Fruit fly (Drosophila melanogaster) whole organism, embryonic: ENCODE measurements around the gene CG13248.
A peak's percentile ranks its signal among the peaks of the same experiment; 100 is the strongest.

Experiments used
- ATbp ChIP-seq: fragments of 200-800 bp; sonication (Bioruptor generic); optimal IDR thresholded peaks from 2 replicates; lab custom pipeline; 2017; ENCODE audit warnings: missing biosample characterization, mild to moderate bottlenecking, missing genetic modification characterization, missing genetic modification reagents
- BEAF-32 ChIP-seq: fragments of 200-800 bp; sonication (Bioruptor generic); optimal IDR thresholded peaks from 3 replicates; lab custom pipeline; 2017; ENCODE audit warnings: missing biosample characterization, missing genetic modification characterization, mild to moderate bottlenecking, moderate library complexity, missing genetic modification reagents
- C15 ChIP-seq: fragments of 200-800 bp; sonication (Bioruptor generic); IDR thresholded peaks from 3 replicates; pipeline ENCODE4 v1.3.6; 2022; ENCODE audit warnings: missing biosample characterization, missing genetic modification characterization
- CG10366 ChIP-seq: fragments of 200-800 bp; sonication (Bioruptor generic); IDR thresholded peaks from 2 replicates; pipeline ENCODE4 v1.3.6; 2022; ENCODE audit warnings: missing biosample characterization, missing genetic modification characterization
- CG10959 ChIP-seq: fragments of 200-800 bp; sonication (Bioruptor generic); IDR thresholded peaks from 2 replicates; pipeline ENCODE4 v1.3.6; 2022; ENCODE audit warnings: missing biosample characterization, missing genetic modification characterization
- CG11093 ChIP-seq: fragments of 200-800 bp; sonication (Bioruptor generic); IDR thresholded peaks from 3 replicates; pipeline ENCODE4 v1.3.6; 2022; ENCODE audit warnings: missing biosample characterization, missing genetic modification characterization
- CG12659 ChIP-seq: fragments of 200-800 bp; sonication (Bioruptor generic); optimal IDR thresholded peaks from 3 replicates; lab custom pipeline; 2017; ENCODE audit warnings: mild to moderate bottlenecking, missing biosample characterization, missing genetic modification reagents, missing genetic modification characterization
- CG12942 ChIP-seq: fragments of 200-800 bp; sonication (Bioruptor generic); optimal IDR thresholded peaks from 3 replicates; lab custom pipeline; 2016; ENCODE audit warnings: missing biosample characterization, missing genetic modification characterization
- CG14667 ChIP-seq: fragments of 200-800 bp; sonication (Bioruptor generic); IDR thresholded peaks from 2 replicates; pipeline ENCODE4 v1.3.6; 2022; ENCODE audit warnings: missing biosample characterization, missing genetic modification characterization
- CG1602 ChIP-seq: fragments of 200-800 bp; sonication (Bioruptor generic); optimal IDR thresholded peaks from 3 replicates; lab custom pipeline; 2016; ENCODE audit warnings: missing biosample characterization, missing genetic modification characterization
- CG17361 ChIP-seq: fragments of 200-800 bp; sonication (Bioruptor generic); IDR thresholded peaks from 3 replicates; pipeline ENCODE4 v1.3.6; 2022; ENCODE audit warnings: missing biosample characterization, missing genetic modification characterization
- CG2712 ChIP-seq: fragments of 200-800 bp; optimal IDR thresholded peaks from 3 replicates; lab custom pipeline; 2019; ENCODE audit warnings: missing biosample characterization, mild to moderate bottlenecking, missing genetic modification characterization, moderate library complexity
- CG2875 ChIP-seq: fragments of 200-800 bp; sonication (Bioruptor generic); optimal IDR thresholded peaks from 2 replicates; lab custom pipeline; 2017; ENCODE audit warnings: missing biosample characterization, mild to moderate bottlenecking, missing genetic modification characterization, missing genetic modification reagents
- CG30403 ChIP-seq: fragments of 200-800 bp; sonication (Bioruptor generic); optimal IDR thresholded peaks from 3 replicates; lab custom pipeline; 2016; ENCODE audit warnings: missing biosample characterization, missing genetic modification characterization
- CG31224 ChIP-seq: fragments of 200-800 bp; sonication (Bioruptor generic); IDR thresholded peaks from 2 replicates; pipeline ENCODE4 v1.3.6; 2022; ENCODE audit warnings: missing biosample characterization, missing genetic modification characterization
- CG32772 ChIP-seq: fragments of 200-800 bp; sonication (Bioruptor generic); IDR thresholded peaks from 2 replicates; pipeline ENCODE4 v1.3.6; 2022; ENCODE audit warnings: missing biosample characterization, missing genetic modification characterization
- CG34376 ChIP-seq: fragments of 200-800 bp; sonication (Bioruptor generic); optimal IDR thresholded peaks from 2 replicates; lab custom pipeline; 2018; ENCODE audit warnings: missing biosample characterization, mild to moderate bottlenecking, missing genetic modification characterization
- CG3995 ChIP-seq: fragments of 200-800 bp; sonication (Bioruptor generic); optimal IDR thresholded peaks from 3 replicates; lab custom pipeline; 2016; ENCODE audit warnings: missing biosample characterization, missing genetic modification characterization
- CG6683 ChIP-seq: fragments of 200-800 bp; sonication (Bioruptor generic); optimal IDR thresholded peaks from 2 replicates; lab custom pipeline; 2017; ENCODE audit warnings: missing biosample characterization, mild to moderate bottlenecking, missing genetic modification characterization, missing genetic modification reagents
- CG7372 ChIP-seq: fragments of 200-800 bp; sonication (Bioruptor generic); IDR thresholded peaks from 2 replicates; pipeline ENCODE4 v1.3.6; 2022; ENCODE audit warnings: missing biosample characterization, missing genetic modification characterization
- CG7556 ChIP-seq: fragments of 200-800 bp; sonication (Bioruptor generic); optimal IDR thresholded peaks from 2 replicates; lab custom pipeline; 2017; ENCODE audit warnings: missing biosample characterization, mild to moderate bottlenecking, missing genetic modification characterization
- CG9437 ChIP-seq: fragments of 200-800 bp; sonication (Bioruptor generic); optimal IDR thresholded peaks from 2 replicates; lab custom pipeline; 2018; ENCODE audit warnings: missing biosample characterization, mild to moderate bottlenecking, missing genetic modification characterization
- D19B ChIP-seq: fragments of 200-800 bp; sonication (Bioruptor generic); optimal IDR thresholded peaks from 2 replicates; lab custom pipeline; 2017; ENCODE audit warnings: missing biosample characterization, mild to moderate bottlenecking, missing genetic modification characterization
- Fer2 ChIP-seq: fragments of 200-800 bp; sonication (Bioruptor generic); optimal IDR thresholded peaks from 2 replicates; lab custom pipeline; 2018; ENCODE audit warnings: missing biosample characterization, mild to moderate bottlenecking, missing genetic modification characterization, moderate library complexity
- Hr51 ChIP-seq, 2 experiments: fragments of 200-800 bp; sonication (Bioruptor generic); optimal IDR thresholded peaks; 2 replicates in 1 of 2; 3 replicates in 1 of 2; lab custom pipeline; 2016 to 2018; ENCODE audit warnings: missing biosample characterization in 2 of 2, missing genetic modification characterization in 2 of 2, mild to moderate bottlenecking in 1 of 2, moderate library complexity in 1 of 2
- MBD-R2 ChIP-seq: fragments of 200-800 bp; sonication (Bioruptor generic); IDR thresholded peaks from 2 replicates; pipeline ENCODE4 v1.3.6; 2022; ENCODE audit warnings: missing biosample characterization, missing genetic modification characterization
- Med ChIP-seq: fragments of 200-800 bp; sonication (Bioruptor generic); peaks from one replicate; lab custom pipeline; 2016; ENCODE audit warnings: missing biosample characterization, missing genetic modification characterization, mild to moderate bottlenecking, inconsistent platforms, moderate library complexity
- Nf-YB ChIP-seq: fragments of 200-800 bp; sonication (Bioruptor generic); optimal IDR thresholded peaks from 3 replicates; lab custom pipeline; 2019; ENCODE audit warnings: missing biosample characterization, mild to moderate bottlenecking, missing genetic modification characterization, moderate library complexity
- Oli ChIP-seq: fragments of 200-800 bp; sonication (Bioruptor generic); optimal IDR thresholded peaks from 2 replicates; lab custom pipeline; 2018; ENCODE audit warnings: missing biosample characterization, mild to moderate bottlenecking, missing genetic modification characterization, moderate library complexity
- Optix ChIP-seq: fragments of 200-800 bp; sonication (Bioruptor generic); IDR thresholded peaks from 3 replicates; pipeline ENCODE4 v1.3.6; 2022; ENCODE audit warnings: missing biosample characterization, missing genetic modification characterization
- Sox100B ChIP-seq: fragments of 200-800 bp; sonication (Bioruptor generic); optimal IDR thresholded peaks from 3 replicates; lab custom pipeline; 2018; ENCODE audit warnings: missing biosample characterization, mild to moderate bottlenecking, missing genetic modification characterization
- Sry-β ChIP-seq: fragments of 200-800 bp; sonication (Bioruptor generic); optimal IDR thresholded peaks from 2 replicates; lab custom pipeline; 2018; ENCODE audit warnings: missing biosample characterization, mild to moderate bottlenecking, missing genetic modification characterization, moderate library complexity
- Taf1 ChIP-seq: fragments of 200-800 bp; sonication (Bioruptor generic); IDR thresholded peaks from 2 replicates; pipeline ENCODE4 v1.3.6; 2022; ENCODE audit warnings: missing biosample characterization, missing genetic modification characterization
- Xbp1 ChIP-seq: fragments of 200-800 bp; sonication (Bioruptor generic); optimal IDR thresholded peaks from 3 replicates; lab custom pipeline; 2016; ENCODE audit warnings: missing biosample characterization, mild to moderate bottlenecking, missing genetic modification characterization
- cad ChIP-seq: fragments of >200 bp; optimal IDR thresholded peaks from 2 replicates; lab custom pipeline; 2017; ENCODE audit warnings: missing biosample characterization, missing genetic modification characterization
- dati ChIP-seq: fragments of 200-800 bp; sonication (Bioruptor generic); IDR thresholded peaks from 2 replicates; pipeline ENCODE4 v1.3.6; 2022; ENCODE audit warnings: missing biosample characterization, missing genetic modification characterization
- ewg ChIP-seq: fragments of 200-800 bp; sonication (Bioruptor generic); optimal IDR thresholded peaks from 3 replicates; lab custom pipeline; 2017; ENCODE audit warnings: mild to moderate bottlenecking, missing biosample characterization, missing genetic modification reagents, missing genetic modification characterization
- hkb ChIP-seq, 2 experiments: fragments of 200-800 bp in 1 of 2; fragments of >200 bp in 1 of 2; sonication (Bioruptor generic) in 1 of 2; IDR thresholded peaks in 1 of 2; optimal IDR thresholded peaks in 1 of 2; 2 replicates each; pipeline versions ENCODE4 v1.3.6 to Lab custom; 2017 to 2022; ENCODE audit warnings: missing biosample characterization in 1 of 2, missing genetic modification characterization in 1 of 2
- kay ChIP-seq: fragments of 200-800 bp; sonication (Bioruptor generic); optimal IDR thresholded peaks from 2 replicates; lab custom pipeline; 2016; ENCODE audit warnings: missing biosample characterization, missing genetic modification characterization
- odd ChIP-seq: fragments of 200-800 bp; sonication (Bioruptor generic); optimal IDR thresholded peaks from 2 replicates; lab custom pipeline; 2017; ENCODE audit warnings: missing biosample characterization, mild to moderate bottlenecking, missing genetic modification characterization
- pfk ChIP-seq: fragments of 200-800 bp; sonication (Bioruptor generic); optimal IDR thresholded peaks from 2 replicates; lab custom pipeline; 2018; ENCODE audit warnings: missing biosample characterization, mild to moderate bottlenecking, missing genetic modification characterization, moderate library complexity
- pho ChIP-seq: fragments of 200-800 bp; sonication (Bioruptor generic); optimal IDR thresholded peaks from 2 replicates; lab custom pipeline; 2016; ENCODE audit warnings: missing biosample characterization, missing genetic modification characterization
- psq ChIP-seq: fragments of 200-800 bp; sonication (Bioruptor generic); optimal IDR thresholded peaks from 2 replicates; lab custom pipeline; 2017; ENCODE audit warnings: missing biosample characterization, missing genetic modification characterization
- slbo ChIP-seq: fragments of 200-800 bp; sonication (Bioruptor generic); IDR thresholded peaks from 2 replicates; pipeline ENCODE4 v1.3.6; 2022; ENCODE audit warnings: missing biosample characterization, missing genetic modification characterization
- sna ChIP-seq: fragments of 200-800 bp; sonication (Bioruptor generic); IDR thresholded peaks from 2 replicates; pipeline ENCODE4 v1.3.6; 2022; ENCODE audit warnings: missing biosample characterization, missing genetic modification characterization; ENCODE audit not compliant: partially characterized antibody
- stwl ChIP-seq: fragments of 200-800 bp; sonication (Bioruptor generic); optimal IDR thresholded peaks from 3 replicates; lab custom pipeline; 2018; ENCODE audit warnings: missing biosample characterization, mild to moderate bottlenecking, missing genetic modification characterization, moderate library complexity
- vnd ChIP-seq: fragments of 200-800 bp; sonication (Bioruptor generic); IDR thresholded peaks from 3 replicates; pipeline ENCODE4 v1.3.6; 2022; ENCODE audit warnings: missing biosample characterization, missing genetic modification characterization; ENCODE audit not compliant: partially characterized antibody
- z ChIP-seq: fragments of 200-800 bp; sonication (Bioruptor generic); IDR thresholded peaks from 3 replicates; pipeline ENCODE4 v1.3.6; 2022; ENCODE audit warnings: missing biosample characterization, missing genetic modification characterization

CG13248 gene

dm6 chr3L:20452813-20453682, 42.7 kb upstream of the CG13248 start, which contains the start of gene CG5199 (continued):
- TF ChIP-seq CG30403 (peak; percentile 83), hkb (optimal IDR thresholded peaks at IDR 0.05; lab: Kevin White, UChicago) (no peak), hkb (GFP tag; IDR thresholded peaks at IDR 0.05; lab: Robert Waterston, UW) (no peak), dati (GFP tag; lab: Robert Waterston, UW) (no peak), BEAF-32 (peak; percentile 82), D19B (GFP tag; lab: Kevin White, UChicago) (peak; percentile 89), CG11093 (GFP tag; lab: Robert Waterston, UW) (peak; percentile 63; the same call in 2 of the 3 replicates), pfk (GFP tag; lab: Kevin White, UChicago) (no peak), CG2712 (tag; lab: Kevin White, UChicago) (peak; percentile 85), CG12659 (GFP tag; lab: Kevin White, UChicago) (peak; percentile 77), odd (GFP tag; lab: Kevin White, UChicago) (peak; percentile 48), CG2875 (peak; percentile 43), CG7556 (GFP tag; lab: Kevin White, UChicago) (peak; percentile 75), Hr51 (GFP tag; optimal IDR thresholded peaks at IDR 0.05; lab: Kevin White, UChicago) (peak; percentile 0 to 65), C15 (no peak), vnd (GFP tag; lab: Robert Waterston, UW) (peak; percentile 81), CG3995 (GFP tag; lab: Kevin White, UChicago) (peak; percentile 19), CG7372 (GFP tag; lab: Robert Waterston, UW) (peak; percentile 65), Sox100B (GFP tag; lab: Kevin White, UChicago) (peak; percentile 69), CG9437 (GFP tag; lab: Kevin White, UChicago) (peak; percentile 72), CG10366 (peak; percentile 30), CG14667 (GFP tag; lab: Robert Waterston, UW) (peak; percentile 60), CG1602 (GFP tag; lab: Kevin White, UChicago) (peak; percentile 56), ATbp (no peak), Med (GFP tag; lab: Kevin White, UChicago) (peak; percentile 56), CG17361 (GFP tag; lab: Robert Waterston, UW) (peak; percentile 90), Optix (no peak), psq (GFP tag; lab: Kevin White, UChicago) (peak; percentile 43), stwl (tag; lab: Kevin White, UChicago) (peak; percentile 50), Taf1 (GFP tag; lab: Robert Waterston, UW) (no peak), CG32772 (GFP tag; lab: Robert Waterston, UW) (peak; percentile 34; the same call in 1 of the 2 replicates), CG34376 (GFP tag; lab: Kevin White, UChicago) (no peak), sna (peak; percentile 60; the same call in 1 of the 2 replicates), CG12942 (GFP tag; lab: Kevin White, UChicago) (peak; percentile 50), CG31224 (GFP tag; lab: Robert Waterston, UW) (peak; percentile 42; the same call in 1 of the 2 replicates), Oli (tag; lab: Kevin White, UChicago) (peak; percentile 56), CG10959 (GFP tag; lab: Robert Waterston, UW) (no peak), Nf-YB (peak; percentile 50), Fer2 (peak; percentile 29), z (no peak), ewg (peak; percentile 29), MBD-R2 (GFP tag; lab: Robert Waterston, UW) (no peak; the same call in 1 of the 2 replicates), Sry-β (peak; percentile 37), slbo (peak; percentile 63), kay (no peak), Xbp1 (GFP tag; lab: Kevin White, UChicago) (peak; percentile 64), CG6683 (peak; percentile 19), pho (GFP tag; lab: Kevin White, UChicago) (peak; percentile 15), cad (no peak)
